Worm (Caenorhabditis elegans) whole organism, late embryonic: Measurements from ENCODE around the gene F21C10.5.

Source experiments
- C08G9.2 ChIP-seq: sonication (generic microtip); optimal IDR thresholded peaks from 2 replicates; lab custom pipeline; 2016; ENCODE audit warnings: mild to moderate bottlenecking, missing genetic modification characterization, moderate library complexity, missing compliant biosample characterization
- C38D4.7 ChIP-seq: fragments of 200-800 bp; sonication (Bioruptor generic); optimal IDR thresholded peaks from 2 replicates; lab custom pipeline; 2018; ENCODE audit warnings: mild to moderate bottlenecking, missing genetic modification characterization, moderate library complexity, missing compliant biosample characterization
- K02D7.2 ChIP-seq: sonication (generic microtip); optimal IDR thresholded peaks from 2 replicates; lab custom pipeline; 2017; ENCODE audit warnings: mild to moderate bottlenecking, missing genetic modification characterization, missing compliant biosample characterization
- K09A11.1 ChIP-seq: sonication (generic microtip); optimal IDR thresholded peaks from 2 replicates; lab custom pipeline; 2017; ENCODE audit warnings: antibody characterized with exemption, mild to moderate bottlenecking, missing genetic modification characterization, missing compliant biosample characterization; ENCODE audit not compliant: insufficient read depth
- T23F11.4 ChIP-seq: fragments of 200-800 bp; sonication (Bioruptor generic); optimal IDR thresholded peaks from 2 replicates; lab custom pipeline; 2018; ENCODE audit warnings: mild to moderate bottlenecking, missing genetic modification characterization, missing compliant biosample characterization
- Y22D7AL.16 ChIP-seq: sonication (generic microtip); optimal IDR thresholded peaks from 2 replicates; lab custom pipeline; 2016; ENCODE audit warnings: missing genetic modification characterization, missing compliant biosample characterization
- ceh-14 ChIP-seq: sonication (generic microtip); optimal IDR thresholded peaks from 2 replicates; lab custom pipeline; 2016; ENCODE audit warnings: missing genotype, missing genetic modification characterization, missing compliant biosample characterization
- ceh-18 ChIP-seq: sonication (generic microtip); optimal IDR thresholded peaks from 2 replicates; lab custom pipeline; 2016; ENCODE audit warnings: missing genetic modification characterization, missing compliant biosample characterization
- ceh-19 ChIP-seq: fragments of 200-800 bp; sonication (Bioruptor generic); optimal IDR thresholded peaks from 2 replicates; lab custom pipeline; 2018; ENCODE audit warnings: mild to moderate bottlenecking, missing genetic modification characterization, missing compliant biosample characterization
- ceh-2 ChIP-seq: sonication (generic microtip); optimal IDR thresholded peaks from 2 replicates; lab custom pipeline; 2016; ENCODE audit warnings: missing genotype, missing genetic modification characterization, missing compliant biosample characterization
- ceh-30 ChIP-seq: fragments of 150-350 bp; optimal IDR thresholded peaks from 2 replicates; lab custom pipeline; 2014; ENCODE audit warnings: missing biosample characterization, missing genetic modification characterization
- ceh-31 ChIP-seq: sonication (generic microtip); optimal IDR thresholded peaks from 2 replicates; lab custom pipeline; 2016; ENCODE audit warnings: missing genetic modification characterization, missing compliant biosample characterization
- ceh-34 ChIP-seq: sonication (generic microtip); optimal IDR thresholded peaks from 2 replicates; lab custom pipeline; 2016; ENCODE audit warnings: mild to moderate bottlenecking, missing genetic modification characterization, missing compliant biosample characterization
- ceh-45 ChIP-seq: fragments of 200-800 bp; sonication (Bioruptor generic); IDR thresholded peaks from 2 replicates; pipeline ENCODE4 v1.3.6; 2022; ENCODE audit warnings: missing genetic modification reagents, missing genetic modification characterization, missing compliant biosample characterization
- che-1 ChIP-seq: sonication (generic microtip); optimal IDR thresholded peaks from 2 replicates; lab custom pipeline; 2016; ENCODE audit warnings: mild to moderate bottlenecking, missing genetic modification characterization, missing compliant biosample characterization
- dmd-4 ChIP-seq: sonication (generic microtip); optimal IDR thresholded peaks from 2 replicates; lab custom pipeline; 2016; ENCODE audit warnings: borderline replicate concordance, missing genetic modification characterization, missing compliant biosample characterization
- dve-1 ChIP-seq: sonication (generic microtip); optimal IDR thresholded peaks from 2 replicates; lab custom pipeline; 2017; ENCODE audit warnings: antibody characterized with exemption, mild to moderate bottlenecking, missing genetic modification characterization, missing compliant biosample characterization
- elt-2 ChIP-seq: sonication (generic microtip); optimal IDR thresholded peaks from 2 replicates; lab custom pipeline; 2016; ENCODE audit warnings: missing genetic modification reagents, missing genetic modification characterization, missing compliant biosample characterization
- elt-4 ChIP-seq: sonication (generic microtip); optimal IDR thresholded peaks from 2 replicates; lab custom pipeline; 2016; ENCODE audit warnings: missing genetic modification characterization, missing compliant biosample characterization
- fax-1 ChIP-seq: sonication (generic microtip); optimal IDR thresholded peaks from 2 replicates; lab custom pipeline; 2016; ENCODE audit warnings: missing genotype, missing genetic modification characterization, missing compliant biosample characterization
- gmeb-2 ChIP-seq: sonication (generic microtip); optimal IDR thresholded peaks from 2 replicates; lab custom pipeline; 2016; ENCODE audit warnings: missing genetic modification characterization, inconsistent platforms, missing compliant biosample characterization
- hlh-13 ChIP-seq: fragments of 200-800 bp; sonication (Bioruptor generic); optimal IDR thresholded peaks from 2 replicates; lab custom pipeline; 2018; ENCODE audit warnings: mild to moderate bottlenecking, missing genetic modification characterization, missing compliant biosample characterization
- hlh-15 ChIP-seq: sonication (generic microtip); optimal IDR thresholded peaks from 2 replicates; lab custom pipeline; 2016; ENCODE audit warnings: missing genetic modification characterization, missing compliant biosample characterization
- hlh-30 ChIP-seq: sonication (generic microtip); optimal IDR thresholded peaks from 2 replicates; lab custom pipeline; 2017; ENCODE audit warnings: antibody characterized with exemption, missing genetic modification characterization, missing compliant biosample characterization; ENCODE audit not compliant: insufficient read depth
- hlh-6 ChIP-seq: sonication (generic microtip); optimal IDR thresholded peaks from 2 replicates; lab custom pipeline; 2016; ENCODE audit warnings: missing genotype, missing genetic modification characterization, missing compliant biosample characterization
- hlh-8 ChIP-seq: sonication (generic microtip); optimal IDR thresholded peaks from 2 replicates; lab custom pipeline; 2016; ENCODE audit warnings: missing genotype, missing genetic modification characterization, missing compliant biosample characterization
- lim-6 ChIP-seq: sonication (generic microtip); optimal IDR thresholded peaks from 2 replicates; lab custom pipeline; 2016; ENCODE audit warnings: missing genetic modification characterization, missing compliant biosample characterization
- madf-2 ChIP-seq: sonication (generic microtip); optimal IDR thresholded peaks from 2 replicates; lab custom pipeline; 2017; ENCODE audit warnings: missing genetic modification characterization, missing compliant biosample characterization
- nfya-1 ChIP-seq: sonication (generic microtip); optimal IDR thresholded peaks from 2 replicates; lab custom pipeline; 2017; ENCODE audit warnings: missing genetic modification characterization, mild to moderate bottlenecking, missing compliant biosample characterization, antibody characterized with exemption, moderate library complexity
- nhr-11 ChIP-seq: fragments of 150-350 bp; optimal IDR thresholded peaks from 2 replicates; lab custom pipeline; 2014; ENCODE audit warnings: missing biosample characterization, missing genetic modification characterization
- nhr-232 ChIP-seq: sonication (generic microtip); optimal IDR thresholded peaks from 2 replicates; lab custom pipeline; 2016; ENCODE audit warnings: missing genetic modification characterization, missing compliant biosample characterization
- odd-2 ChIP-seq: sonication (generic microtip); optimal IDR thresholded peaks from 2 replicates; lab custom pipeline; 2017; ENCODE audit warnings: antibody characterized with exemption, mild to moderate bottlenecking, missing genetic modification characterization, missing compliant biosample characterization
- pag-3 ChIP-seq: sonication (generic microtip); optimal IDR thresholded peaks from 2 replicates; lab custom pipeline; 2016; ENCODE audit warnings: missing compliant biosample characterization, missing genetic modification characterization, borderline replicate concordance
- pat-9 ChIP-seq: fragments of 200-800 bp; sonication (Bioruptor generic); optimal IDR thresholded peaks from 2 replicates; lab custom pipeline; 2018; ENCODE audit warnings: mild to moderate bottlenecking, missing genetic modification characterization, moderate library complexity, missing compliant biosample characterization
- pax-1 ChIP-seq: fragments of 150-350 bp; optimal IDR thresholded peaks from 2 replicates; lab custom pipeline; 2014; ENCODE audit warnings: missing biosample characterization, missing genetic modification characterization
- pha-4 ChIP-seq: fragments of 150-350 bp; optimal IDR thresholded peaks from 2 replicates; lab custom pipeline; 2018; ENCODE audit warnings: missing biosample characterization, missing genetic modification reagents, missing genetic modification characterization
- pros-1 ChIP-seq: fragments of 150-350 bp; optimal IDR thresholded peaks from 2 replicates; lab custom pipeline; 2014; ENCODE audit warnings: missing biosample characterization, missing genetic modification reagents, missing genetic modification characterization
- ref-2 ChIP-seq: sonication (generic microtip); optimal IDR thresholded peaks from 2 replicates; lab custom pipeline; 2016; ENCODE audit warnings: missing genetic modification characterization, missing compliant biosample characterization
- rnt-1 ChIP-seq: sonication (generic microtip); optimal IDR thresholded peaks from 2 replicates; lab custom pipeline; 2016; ENCODE audit warnings: missing genetic modification characterization, missing compliant biosample characterization
- sdc-2 ChIP-seq: sonication (generic microtip); optimal IDR thresholded peaks from 2 replicates; lab custom pipeline; 2016; ENCODE audit warnings: missing genotype, missing genetic modification characterization, missing compliant biosample characterization
- sox-2 ChIP-seq: fragments of 200-800 bp; sonication (Bioruptor generic); IDR thresholded peaks from 2 replicates; pipeline ENCODE4 v1.3.6; 2022; ENCODE audit warnings: missing genetic modification reagents, missing genetic modification characterization, missing compliant biosample characterization
- syd-9 ChIP-seq: sonication (generic microtip); optimal IDR thresholded peaks from 2 replicates; lab custom pipeline; 2016; ENCODE audit warnings: mild to moderate bottlenecking, missing genetic modification characterization, moderate library complexity, missing compliant biosample characterization
- tbx-2 ChIP-seq: sonication (generic microtip); optimal IDR thresholded peaks from 2 replicates; lab custom pipeline; 2016; ENCODE audit warnings: missing genetic modification characterization, missing compliant biosample characterization
- tbx-7 ChIP-seq: sonication (generic microtip); optimal IDR thresholded peaks from 2 replicates; lab custom pipeline; 2016; ENCODE audit warnings: missing genotype, missing genetic modification characterization, missing compliant biosample characterization
- ttx-3 ChIP-seq: sonication (generic microtip); optimal IDR thresholded peaks from 2 replicates; lab custom pipeline; 2016; ENCODE audit warnings: missing genetic modification reagents, missing genetic modification characterization, missing compliant biosample characterization
- unc-3 ChIP-seq, 2 experiments: fragments of 200-800 bp in 1 of 2; sonication (Bioruptor generic) in 1 of 2; sonication (generic microtip) in 1 of 2; conservative IDR thresholded peaks in 1 of 2; optimal IDR thresholded peaks in 1 of 2; 2 replicates each; pipeline versions ENCODE4 v1.3.6 to Lab custom; 2016 to 2022; ENCODE audit warnings: missing compliant biosample characterization in 2 of 2, missing genetic modification characterization in 2 of 2, missing genetic modification reagents in 1 of 2
- unc-42 ChIP-seq: sonication (generic microtip); optimal IDR thresholded peaks from 2 replicates; lab custom pipeline; 2016; ENCODE audit warnings: missing genotype, missing genetic modification characterization, missing compliant biosample characterization
- unc-55 ChIP-seq: sonication (generic microtip); optimal IDR thresholded peaks from 2 replicates; lab custom pipeline; 2017; ENCODE audit warnings: missing biosample characterization, missing genetic modification reagents, missing genetic modification characterization
- unc-86 ChIP-seq: sonication (generic microtip); optimal IDR thresholded peaks from 2 replicates; lab custom pipeline; 2016; ENCODE audit warnings: missing genetic modification characterization, missing compliant biosample characterization
- zip-5 ChIP-seq: sonication (generic microtip); optimal IDR thresholded peaks from 2 replicates; lab custom pipeline; 2016; ENCODE audit warnings: missing genetic modification characterization, missing compliant biosample characterization
- ztf-16 ChIP-seq: sonication (generic microtip); optimal IDR thresholded peaks from 2 replicates; lab custom pipeline; 2017; ENCODE audit warnings: missing genetic modification characterization, missing compliant biosample characterization

Gene F21C10.5

DNA sequence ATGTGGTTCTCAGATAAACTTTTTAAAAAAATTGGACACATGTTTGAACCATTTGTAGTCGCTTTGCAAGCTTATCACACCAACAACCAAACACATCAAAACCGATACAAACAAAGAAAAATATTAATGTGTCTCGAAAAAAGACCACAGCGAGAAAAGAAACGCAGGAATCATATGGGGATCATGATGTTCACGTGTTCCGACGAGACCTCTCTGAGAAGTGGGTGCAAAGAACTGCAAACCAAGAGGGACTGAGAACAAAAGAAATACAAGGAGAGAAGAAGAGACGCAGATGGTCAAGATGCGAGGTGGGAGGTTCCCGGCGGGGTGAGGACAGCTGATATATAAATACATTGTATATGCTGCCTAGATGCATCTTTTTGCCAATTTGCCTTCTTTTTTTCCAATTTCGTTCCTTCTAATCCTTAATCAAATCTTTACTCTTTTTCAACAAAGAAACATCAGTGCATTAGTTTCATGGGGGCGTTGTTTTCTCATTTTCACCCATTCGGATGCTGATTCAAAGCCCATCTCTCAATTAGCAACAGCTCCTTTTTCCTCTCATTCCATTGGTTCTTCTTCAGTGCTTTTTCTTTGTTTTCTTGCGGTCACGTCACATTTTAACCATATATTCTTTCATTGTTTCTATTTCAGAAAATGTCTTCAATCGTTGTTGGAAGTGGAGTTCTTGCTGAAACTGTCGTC, 29.7 kb upstream of the F21C10.5 start, which contains the start of gene F21C10.10:
Gene F21C10.10, plus strand, starts transcription at position 655 of the 705 bp plus-strand sequence.
- no peak for TF ChIP-seq C08G9.2 (tag; lab: Kevin White, UChicago)
- TF ChIP-seq rnt-1 = peak; percentile 66
- peak; percentile 46 for TF ChIP-seq hlh-8
- no peak for TF ChIP-seq unc-3 (GFP tag; conservative IDR thresholded peaks at IDR 0.05; lab: Robert Waterston, UW)
- TF ChIP-seq unc-3 (tag; optimal IDR thresholded peaks at IDR 0.05; lab: Kevin White, UChicago) = no peak
- peak; percentile 76 for TF ChIP-seq nfya-1
- TF ChIP-seq unc-42 (tag; lab: Kevin White, UChicago) = peak; percentile 67
- no peak for TF ChIP-seq hlh-6 (tag; lab: Kevin White, UChicago)
- peak; percentile 93 for TF ChIP-seq hlh-30 (tag; lab: Kevin White, UChicago)
- no peak for TF ChIP-seq Y22D7AL.16 (tag; lab: Kevin White, UChicago)
- TF ChIP-seq nhr-11 (tag; lab: Kevin White, UChicago) = no peak
- TF ChIP-seq syd-9 = peak; percentile 15
- TF ChIP-seq ceh-2 (tag; lab: Kevin White, UChicago) = no peak
- TF ChIP-seq ceh-18 (tag; lab: Kevin White, UChicago) = peak; percentile 73
- peak; percentile 85 for TF ChIP-seq tbx-2
- TF ChIP-seq lim-6 = no peak
- TF ChIP-seq ceh-14 (tag; lab: Kevin White, UChicago) = no peak
- TF ChIP-seq ceh-31 (tag; lab: Kevin White, UChicago) = peak; percentile 41
- TF ChIP-seq elt-4 (tag; lab: Kevin White, UChicago) = no peak
- no peak for TF ChIP-seq pros-1 (tag; lab: Kevin White, UChicago)
- TF ChIP-seq ref-2 = peak; percentile 74
- TF ChIP-seq tbx-7 (tag; lab: Kevin White, UChicago) = no peak
- no peak for TF ChIP-seq K02D7.2 (tag; lab: Kevin White, UChicago)
- no peak for TF ChIP-seq hlh-15 (tag; lab: Kevin White, UChicago)
- TF ChIP-seq ceh-34 (tag; lab: Kevin White, UChicago) = peak; percentile 34
- no peak for TF ChIP-seq ceh-30 (tag; lab: Kevin White, UChicago)
- TF ChIP-seq fax-1 (tag; lab: Kevin White, UChicago) = no peak
- TF ChIP-seq pag-3 = no peak
- no peak for TF ChIP-seq madf-2
- no peak for TF ChIP-seq T23F11.4 (GFP tag; lab: Kevin White, UChicago)
- no peak for TF ChIP-seq ztf-16 (tag; lab: Kevin White, UChicago)
- no peak for TF ChIP-seq pat-9 (tag; lab: Kevin White, UChicago)
- TF ChIP-seq ceh-45 (GFP tag; lab: Robert Waterston, UW) = no peak
- TF ChIP-seq ceh-19 = no peak
- TF ChIP-seq pha-4 (tag; lab: Kevin White, UChicago) = no peak
- peak; percentile 84 for TF ChIP-seq unc-55 (GFP tag; lab: Kevin White, UChicago)
- TF ChIP-seq ttx-3 (tag; lab: Kevin White, UChicago) = no peak
- TF ChIP-seq odd-2 = no peak
- TF ChIP-seq elt-2 = peak; percentile 78
- no peak for TF ChIP-seq C38D4.7 (GFP tag; lab: Kevin White, UChicago)
- TF ChIP-seq sdc-2 (tag; lab: Kevin White, UChicago) = no peak
- no peak for TF ChIP-seq K09A11.1 (tag; lab: Kevin White, UChicago)
- no peak for TF ChIP-seq zip-5 (tag; lab: Kevin White, UChicago)
- TF ChIP-seq sox-2 (GFP tag; lab: Robert Waterston, UW) = peak; percentile 40; the same call in 1 of the 2 replicates
- TF ChIP-seq unc-86 (tag; lab: Kevin White, UChicago) = no peak
- TF ChIP-seq nhr-232 = no peak
- no peak for TF ChIP-seq hlh-13 (GFP tag; lab: Kevin White, UChicago)
- TF ChIP-seq dve-1 (tag; lab: Kevin White, UChicago) = peak; percentile 37
- TF ChIP-seq gmeb-2 = no peak
- TF ChIP-seq dmd-4 = no peak
- no peak for TF ChIP-seq pax-1 (tag; lab: Kevin White, UChicago)
- TF ChIP-seq che-1 (tag; lab: Kevin White, UChicago) = no peak
